Fruit fly (Drosophila melanogaster): ENCODE measurements around the gene CG8188.

Gene CG8188

dm6 chrX:17722912-17723311, 20.1 kb upstream of the CG8188 start (continued):
- peak; percentile 98 for TF ChIP-seq crol (GFP tag; IDR thresholded peaks at IDR 0.05)
- no peak for TF ChIP-seq CG14965 (GFP tag; optimal IDR thresholded peaks at IDR 0.05; ENCODE audit: borderline replicate concordance)
- no peak for TF ChIP-seq vfl (GFP tag; optimal IDR thresholded peaks at IDR 0.05)
- peak; percentile 58; the same call in 2 of the 3 replicates for TF ChIP-seq ci (GFP tag; IDR thresholded peaks at IDR 0.05)
- TF ChIP-seq ewg (GFP tag; optimal IDR thresholded peaks at IDR 0.05) = peak; percentile 54

- TF ChIP-seq Nf-YA (GFP tag; IDR thresholded peaks at IDR 0.05) = no peak
- TF ChIP-seq CG11504 (tag; optimal IDR thresholded peaks at IDR 0.05) = no peak
- no peak for TF ChIP-seq ab (GFP tag; optimal IDR thresholded peaks at IDR 0.05)
- no peak for TF ChIP-seq CG9876 (GFP tag; optimal IDR thresholded peaks at IDR 0.05)
- TF ChIP-seq Myb (GFP tag; optimal IDR thresholded peaks at IDR 0.05) = peak; percentile 41
- no peak for TF ChIP-seq CG4404 (GFP tag; IDR thresholded peaks at IDR 0.05)
- TF ChIP-seq CG16813 (GFP tag; IDR thresholded peaks at IDR 0.05; ENCODE audit: partially characterized antibody) = peak; percentile 74
- TF ChIP-seq D19A (tag; optimal IDR thresholded peaks at IDR 0.05) = no peak
- TF ChIP-seq CG4328 (GFP tag; optimal IDR thresholded peaks at IDR 0.05) = no peak
- TF ChIP-seq Sin3A (optimal IDR thresholded peaks at IDR 0.05) = no peak
- TF ChIP-seq sob (GFP tag; IDR thresholded peaks at IDR 0.05) = 0 out of 2 replicates have a peak, but pooled peaks have one; percentile 19
- TF ChIP-seq CG11085 (GFP tag; IDR thresholded peaks at IDR 0.05) = no peak
- no peak for TF ChIP-seq Ada2b (GFP tag; IDR thresholded peaks at IDR 0.05)
- TF ChIP-seq CG1647 (GFP tag; optimal IDR thresholded peaks at IDR 0.05) = no peak
- no peak for TF ChIP-seq her (GFP tag; optimal IDR thresholded peaks at IDR 0.05)
- no peak for TF ChIP-seq dati (GFP tag; IDR thresholded peaks at IDR 0.05)
- no peak for TF ChIP-seq al (GFP tag; IDR thresholded peaks at IDR 0.05)
- no peak for TF ChIP-seq vfl (GFP tag; optimal IDR thresholded peaks at IDR 0.05)
- no peak for TF ChIP-seq odd (GFP tag; optimal IDR thresholded peaks at IDR 0.05)
- no peak for TF ChIP-seq Drgx (GFP tag; IDR thresholded peaks at IDR 0.05)
- TF ChIP-seq Rfx (GFP tag; IDR thresholded peaks at IDR 0.05) = peak; percentile 53
- TF ChIP-seq CG13287 (GFP tag; IDR thresholded peaks at IDR 0.05; ENCODE audit: partially characterized antibody) = peak; percentile 43; the same call in 1 of the 2 replicates
- TF ChIP-seq CG2199 (GFP tag; IDR thresholded peaks at IDR 0.05) = peak; percentile 95
- no peak for TF ChIP-seq CG6689 (GFP tag; IDR thresholded peaks at IDR 0.05)
- TF ChIP-seq ato (GFP tag; IDR thresholded peaks at IDR 0.05; ENCODE audit: partially characterized antibody) = peak; percentile 39; the same call in 1 of the 2 replicates
- no peak for TF ChIP-seq CG8765 (GFP tag; IDR thresholded peaks at IDR 0.05)
- TF ChIP-seq Stat92E (GFP tag; optimal IDR thresholded peaks at IDR 0.05) = no peak
- no peak for TF ChIP-seq Dref (GFP tag; IDR thresholded peaks at IDR 0.05)
- no peak for TF ChIP-seq tll (GFP tag; optimal IDR thresholded peaks at IDR 0.05)
- TF ChIP-seq Lpt (GFP tag; optimal IDR thresholded peaks at IDR 0.05) = no peak
- TF ChIP-seq unpg (GFP tag; optimal IDR thresholded peaks at IDR 0.05) = no peak
- no peak for TF ChIP-seq fu2 (GFP tag; optimal IDR thresholded peaks at IDR 0.05)
- TF ChIP-seq CG12104 (GFP tag; optimal IDR thresholded peaks at IDR 0.05) = no peak
- TF ChIP-seq CG3847 (GFP tag; IDR thresholded peaks at IDR 0.05) = 0 out of 2 replicates have a peak, but pooled peaks have one; percentile 15
- no peak for TF ChIP-seq Fer1 (GFP tag; optimal IDR thresholded peaks at IDR 0.05)
- no peak for TF ChIP-seq zen2 (GFP tag; IDR thresholded peaks at IDR 0.05; ENCODE audit: partially characterized antibody)
- TF ChIP-seq CG10654 (GFP tag; optimal IDR thresholded peaks at IDR 0.05) = no peak
- TF ChIP-seq Trl (optimal IDR thresholded peaks at IDR 0.05) = no peak
- no peak for TF ChIP-seq Trl (GFP tag; optimal IDR thresholded peaks at IDR 0.05)
- TF ChIP-seq Awh (GFP tag; IDR thresholded peaks at IDR 0.05) = no peak
- no peak for TF ChIP-seq sima (GFP tag; optimal IDR thresholded peaks at IDR 0.05)
- no peak for TF ChIP-seq usp (GFP tag; optimal IDR thresholded peaks at IDR 0.05)
- peak in 1 of 2 experiments; percentile 1 for TF ChIP-seq chif (GFP tag; optimal IDR thresholded peaks at IDR 0.05)
- peak; percentile 94 for TF ChIP-seq CTCF (GFP tag; optimal IDR thresholded peaks at IDR 0.05)
- TF ChIP-seq wdn (GFP tag; IDR thresholded peaks at IDR 0.05) = no peak
- no peak for TF ChIP-seq Fer3 (tag; optimal IDR thresholded peaks at IDR 0.05)
Observed at dm6 chrX:17720261-17721052, 17.6 kb upstream of the CG8188 start.
